Worm (Caenorhabditis elegans) whole organism, L2 larva: ENCODE results near the gene C33A12.3.

Experiments used
- C34F6.9 ChIP-seq: fragments of 150-350 bp; optimal IDR thresholded peaks from 2 replicates; lab custom pipeline; 2014; ENCODE audit warnings: missing biosample characterization, missing genetic modification characterization
- F13H6.1 ChIP-seq: sonication (generic microtip); optimal IDR thresholded peaks from 2 replicates; lab custom pipeline; 2016; ENCODE audit warnings: missing genetic modification characterization, missing compliant biosample characterization
- R02D3.7 ChIP-seq: fragments of 150-350 bp; optimal IDR thresholded peaks from 2 replicates; lab custom pipeline; 2014; ENCODE audit warnings: missing biosample characterization, missing genetic modification characterization
- Y55F3AM.14 ChIP-seq: fragments of 200-800 bp; sonication (Bioruptor generic); optimal IDR thresholded peaks from 2 replicates; lab custom pipeline; 2018; ENCODE audit warnings: mild to moderate bottlenecking, missing genetic modification characterization, missing compliant biosample characterization
- ZK546.5 ChIP-seq: sonication (generic microtip); optimal IDR thresholded peaks from 2 replicates; lab custom pipeline; 2017; ENCODE audit warnings: missing biosample characterization, missing genetic modification characterization
- alr-1 ChIP-seq: fragments of 150-350 bp; optimal IDR thresholded peaks from 2 replicates; lab custom pipeline; 2014; ENCODE audit warnings: missing biosample characterization, missing genetic modification characterization
- aly-2 ChIP-seq: fragments of 150-350 bp; optimal IDR thresholded peaks from 2 replicates; lab custom pipeline; 2014; ENCODE audit warnings: missing biosample characterization, missing genetic modification characterization
- ama-1 ChIP-seq: fragments of 150-350 bp; optimal IDR thresholded peaks from 2 replicates; lab custom pipeline; 2018; ENCODE audit warnings: inconsistent platforms
- blmp-1 ChIP-seq: sonication (generic microtip); optimal IDR thresholded peaks from 2 replicates; lab custom pipeline; 2017; ENCODE audit warnings: missing genetic modification characterization, mild to moderate bottlenecking, missing compliant biosample characterization, antibody characterized with exemption, moderate library complexity; ENCODE audit not compliant: insufficient read depth
- ceh-16 ChIP-seq: fragments of 150-350 bp; optimal IDR thresholded peaks from 2 replicates; lab custom pipeline; 2014; ENCODE audit warnings: missing biosample characterization, missing genetic modification characterization
- ceh-82 ChIP-seq: fragments of 150-350 bp; optimal IDR thresholded peaks from 2 replicates; lab custom pipeline; 2014; ENCODE audit warnings: missing biosample characterization, missing genetic modification characterization
- crh-2 ChIP-seq: sonication (generic microtip); optimal IDR thresholded peaks from 2 replicates; lab custom pipeline; 2017; ENCODE audit warnings: missing biosample characterization, missing genetic modification characterization
- dmd-4 ChIP-seq: sonication (generic microtip); optimal IDR thresholded peaks from 2 replicates; lab custom pipeline; 2017; ENCODE audit warnings: missing biosample characterization, missing genetic modification characterization
- egl-27 ChIP-seq: sonication (generic microtip); optimal IDR thresholded peaks from 3 replicates; lab custom pipeline; 2017; ENCODE audit warnings: missing biosample characterization, missing genetic modification reagents, missing genetic modification characterization
- elt-1 ChIP-seq: fragments of 150-350 bp; optimal IDR thresholded peaks from 2 replicates; lab custom pipeline; 2014; ENCODE audit warnings: missing biosample characterization, missing genetic modification characterization
- elt-3 ChIP-seq: sonication (generic microtip); optimal IDR thresholded peaks from 2 replicates; lab custom pipeline; 2017; ENCODE audit warnings: missing biosample characterization, missing genetic modification characterization
- fos-1 ChIP-seq: fragments of 150-350 bp; optimal IDR thresholded peaks from 2 replicates; lab custom pipeline; 2014; ENCODE audit warnings: missing biosample characterization, missing genetic modification characterization
- gmeb-1 ChIP-seq: fragments of 150-350 bp; optimal IDR thresholded peaks from 2 replicates; lab custom pipeline; 2014; ENCODE audit warnings: missing biosample characterization, missing genetic modification characterization
- lin-11 ChIP-seq: fragments of 150-350 bp; sonication (generic microtip); optimal IDR thresholded peaks from 2 replicates; lab custom pipeline; 2014; ENCODE audit warnings: missing biosample characterization, missing genetic modification characterization, inconsistent platforms, mixed read lengths
- lin-13 ChIP-seq: fragments of 150-350 bp; optimal IDR thresholded peaks from 2 replicates; lab custom pipeline; 2014; ENCODE audit warnings: missing biosample characterization, missing genetic modification reagents, missing genetic modification characterization
- lin-39 ChIP-seq: fragments of 150-350 bp; optimal IDR thresholded peaks from 2 replicates; lab custom pipeline; 2014; ENCODE audit warnings: missing biosample characterization, missing genetic modification reagents, missing genetic modification characterization
- lsy-2 ChIP-seq, 2 experiments: fragments of 150-350 bp in 1 of 2; sonication (generic microtip) in 1 of 2; optimal IDR thresholded peaks; 2 replicates each; lab custom pipeline; 2014 to 2017; ENCODE audit warnings: missing biosample characterization in 2 of 2, missing genetic modification characterization in 2 of 2
- mab-5 ChIP-seq: fragments of 150-350 bp; optimal IDR thresholded peaks from 2 replicates; lab custom pipeline; 2014; ENCODE audit warnings: missing biosample characterization, missing genetic modification characterization
- mbf-1 ChIP-seq: sonication (generic microtip); optimal IDR thresholded peaks from 2 replicates; lab custom pipeline; 2017; ENCODE audit warnings: missing biosample characterization, missing genetic modification characterization
- mdl-1 ChIP-seq, 2 experiments: fragments of 150-350 bp in 1 of 2; sonication (generic microtip) in 1 of 2; optimal IDR thresholded peaks; 2 replicates each; lab custom pipeline; 2017; ENCODE audit warnings: missing biosample characterization in 2 of 2, missing genetic modification characterization in 2 of 2
- nhr-10 ChIP-seq: sonication (generic microtip); optimal IDR thresholded peaks from 2 replicates; lab custom pipeline; 2017; ENCODE audit warnings: missing biosample characterization, missing genetic modification characterization
- nhr-11 ChIP-seq: fragments of 150-350 bp; optimal IDR thresholded peaks from 2 replicates; lab custom pipeline; 2014; ENCODE audit warnings: missing biosample characterization, missing genetic modification characterization
- nhr-12 ChIP-seq: fragments of 150-350 bp; optimal IDR thresholded peaks from 2 replicates; lab custom pipeline; 2014; ENCODE audit warnings: missing biosample characterization, missing genetic modification characterization
- nhr-129 ChIP-seq: fragments of 150-350 bp; optimal IDR thresholded peaks from 2 replicates; lab custom pipeline; 2014; ENCODE audit warnings: missing biosample characterization, missing genetic modification characterization
- nhr-21 ChIP-seq: fragments of 150-350 bp; optimal IDR thresholded peaks from 2 replicates; lab custom pipeline; 2014; ENCODE audit warnings: missing biosample characterization, missing genetic modification characterization
- nhr-23 ChIP-seq: fragments of 150-350 bp; optimal IDR thresholded peaks from 2 replicates; lab custom pipeline; 2014; ENCODE audit warnings: missing biosample characterization, missing genetic modification reagents, missing genetic modification characterization
- nhr-237 ChIP-seq: fragments of 150-350 bp; optimal IDR thresholded peaks from 2 replicates; lab custom pipeline; 2014; ENCODE audit warnings: missing biosample characterization, missing genetic modification characterization
- nhr-25 ChIP-seq: fragments of 150-350 bp; sonication (generic microtip); optimal IDR thresholded peaks from 3 replicates; lab custom pipeline; 2014; ENCODE audit warnings: missing biosample characterization, missing genetic modification characterization
- nhr-6 ChIP-seq: fragments of 150-350 bp; optimal IDR thresholded peaks from 2 replicates; lab custom pipeline; 2014; ENCODE audit warnings: missing biosample characterization, missing genetic modification characterization
- nhr-77 ChIP-seq: fragments of 150-350 bp; optimal IDR thresholded peaks from 2 replicates; lab custom pipeline; 2014; ENCODE audit warnings: missing biosample characterization, missing genetic modification characterization
- peb-1 ChIP-seq: fragments of 150-350 bp; optimal IDR thresholded peaks from 2 replicates; lab custom pipeline; 2014; ENCODE audit warnings: missing biosample characterization, missing genetic modification characterization
- sem-4 ChIP-seq: fragments of 150-350 bp; optimal IDR thresholded peaks from 2 replicates; lab custom pipeline; 2014; ENCODE audit warnings: missing biosample characterization, missing genetic modification reagents, missing genetic modification characterization
- skn-1 ChIP-seq: sonication (generic microtip); optimal IDR thresholded peaks from 2 replicates; lab custom pipeline; 2017; ENCODE audit warnings: missing biosample characterization, missing genetic modification characterization
- sma-3 ChIP-seq: sonication (generic microtip); optimal IDR thresholded peaks from 2 replicates; lab custom pipeline; 2016; ENCODE audit warnings: missing genetic modification reagents, missing genetic modification characterization, missing compliant biosample characterization
- sma-9 ChIP-seq, 2 experiments: fragments of 150-350 bp in 1 of 2; sonication (generic microtip) in 1 of 2; optimal IDR thresholded peaks; 2 replicates each; lab custom pipeline; 2014 to 2016; ENCODE audit warnings: missing genetic modification characterization in 2 of 2, mild to moderate bottlenecking in 1 of 2, missing biosample characterization in 1 of 2, missing compliant biosample characterization in 1 of 2, missing genetic modification reagents in 1 of 2, moderate library complexity in 1 of 2
- snpc-4 ChIP-seq: fragments of 150-350 bp; optimal IDR thresholded peaks from 2 replicates; lab custom pipeline; 2014; ENCODE audit warnings: missing biosample characterization, missing genetic modification characterization
- unc-39 ChIP-seq: fragments of 150-350 bp; optimal IDR thresholded peaks from 2 replicates; lab custom pipeline; 2014; ENCODE audit warnings: missing biosample characterization, missing genetic modification characterization
- unc-55 ChIP-seq: fragments of 150-350 bp; sonication (generic microtip); optimal IDR thresholded peaks from 3 replicates; lab custom pipeline; 2014; ENCODE audit warnings: missing biosample characterization, missing genetic modification reagents, missing genetic modification characterization
- unc-62 ChIP-seq: fragments of 150-350 bp; optimal IDR thresholded peaks from 2 replicates; lab custom pipeline; 2014; ENCODE audit warnings: missing biosample characterization, missing genetic modification reagents, missing genetic modification characterization
- zag-1 ChIP-seq: fragments of 150-350 bp; optimal IDR thresholded peaks from 2 replicates; lab custom pipeline; 2014; ENCODE audit warnings: missing biosample characterization, missing genetic modification characterization
- ztf-1 ChIP-seq: fragments of 200-800 bp; sonication (Bioruptor generic); conservative IDR thresholded peaks from 2 replicates; pipeline ENCODE4 v1.3.6; 2022; ENCODE audit warnings: missing genetic modification characterization, missing compliant biosample characterization
- ztf-11 ChIP-seq: sonication (generic microtip); optimal IDR thresholded peaks from 2 replicates; lab custom pipeline; 2017; ENCODE audit warnings: missing biosample characterization, missing genetic modification characterization
- ztf-4 ChIP-seq: fragments of 150-350 bp; optimal IDR thresholded peaks from 2 replicates; lab custom pipeline; 2014; ENCODE audit warnings: missing biosample characterization, missing genetic modification characterization

C33A12.3 gene

ce11 chrIV:9511221-9511638, 1.6 kb downstream of the C33A12.3 start:
- no peak for TF ChIP-seq nhr-23 (tag; lab: Kevin White, UChicago)
- TF ChIP-seq snpc-4 (tag; lab: Kevin White, UChicago), result peak; percentile 99
- TF ChIP-seq elt-3 (tag; lab: Kevin White, UChicago), result no peak
- peak; percentile 18 for TF ChIP-seq ZK546.5 (tag; lab: Kevin White, UChicago)
- no peak for TF ChIP-seq nhr-10 (tag; lab: Kevin White, UChicago)
- peak; percentile 67 for TF ChIP-seq egl-27 (tag; lab: Kevin White, UChicago)
- TF ChIP-seq blmp-1 (tag; lab: Kevin White, UChicago), result peak; percentile 33
- TF ChIP-seq nhr-237 (tag; lab: Kevin White, UChicago), result no peak
- peak; percentile 64 for TF ChIP-seq gmeb-1 (tag; lab: Kevin White, UChicago)
- peak; percentile 81 for TF ChIP-seq nhr-25 (tag; lab: Kevin White, UChicago)
- peak; percentile 85 for TF ChIP-seq crh-2 (tag; lab: Kevin White, UChicago)
- TF ChIP-seq nhr-12 (tag; lab: Kevin White, UChicago), result no peak
- TF ChIP-seq ama-1 (lab: Kevin White, UChicago), result peak; percentile 91
- peak; percentile 25 for TF ChIP-seq fos-1 (tag; lab: Kevin White, UChicago)
- peak; percentile 70 for TF ChIP-seq lin-11 (tag; lab: Kevin White, UChicago)
- TF ChIP-seq nhr-11, result no peak
- peak; percentile 35 for TF ChIP-seq Y55F3AM.14 (GFP tag; lab: Kevin White, UChicago)
- no peak for TF ChIP-seq ceh-82 (tag; lab: Kevin White, UChicago)
- TF ChIP-seq nhr-21, result peak; percentile 86
- TF ChIP-seq skn-1 (tag; lab: Kevin White, UChicago), result no peak
- TF ChIP-seq sma-3 (GFP tag; lab: Kevin White, UChicago), result peak; percentile 78
- TF ChIP-seq mbf-1 (tag; lab: Kevin White, UChicago), result no peak
- peak; percentile 88 for TF ChIP-seq ceh-16 (tag; lab: Kevin White, UChicago)
- no peak for TF ChIP-seq elt-1
- peak; percentile 18 for TF ChIP-seq ztf-11
- TF ChIP-seq C34F6.9 (tag; lab: Kevin White, UChicago), result peak; percentile 59
- TF ChIP-seq dmd-4 (tag; lab: Kevin White, UChicago), result no peak
- TF ChIP-seq nhr-77 (tag; lab: Kevin White, UChicago), result peak; percentile 1
- TF ChIP-seq F13H6.1 (tag; lab: Kevin White, UChicago), result peak; percentile 74
- TF ChIP-seq lin-13, result peak; percentile 81
- peak; percentile 47 for TF ChIP-seq zag-1 (tag; lab: Kevin White, UChicago)
- peak; percentile 44 for TF ChIP-seq nhr-6 (tag; lab: Kevin White, UChicago)
- peak; percentile 71 for TF ChIP-seq nhr-129 (tag; lab: Kevin White, UChicago)
- peak; percentile 38 for TF ChIP-seq R02D3.7 (tag; lab: Kevin White, UChicago)
- peak; percentile 66 for TF ChIP-seq ztf-4 (tag; lab: Kevin White, UChicago)
- TF ChIP-seq lin-39, result no peak
- peak; percentile 87 for TF ChIP-seq sma-9 (GFP tag; optimal IDR thresholded peaks at IDR 0.05; lab: Kevin White, UChicago)
- no peak for TF ChIP-seq sma-9 (tag; optimal IDR thresholded peaks at IDR 0.05; lab: Kevin White, UChicago)
- TF ChIP-seq unc-39 (tag; lab: Kevin White, UChicago), result no peak
- TF ChIP-seq peb-1 (tag; lab: Kevin White, UChicago), result peak; percentile 34
- no peak for TF ChIP-seq unc-62 (GFP tag; lab: Kevin White, UChicago)
- TF ChIP-seq lsy-2 (tag; optimal IDR thresholded peaks at IDR 0.05; lab: Kevin White, UChicago), result peak; percentile 62 to 85
- no peak for TF ChIP-seq ztf-1 (GFP tag; lab: Robert Waterston, UW)
- peak; percentile 10 for TF ChIP-seq mab-5 (tag; lab: Kevin White, UChicago)
- no peak for TF ChIP-seq aly-2
- TF ChIP-seq mdl-1 (tag; optimal IDR thresholded peaks at IDR 0.05; lab: Kevin White, UChicago), result peak; percentile 60 to 68
- TF ChIP-seq sem-4 (tag; lab: Kevin White, UChicago), result peak; percentile 62
- TF ChIP-seq unc-55 (GFP tag; lab: Kevin White, UChicago), result peak; percentile 79
- no peak for TF ChIP-seq alr-1 (tag; lab: Kevin White, UChicago)
